Worm (Caenorhabditis elegans): ENCODE measurements around the gene cyp-25A2.

DNA sequence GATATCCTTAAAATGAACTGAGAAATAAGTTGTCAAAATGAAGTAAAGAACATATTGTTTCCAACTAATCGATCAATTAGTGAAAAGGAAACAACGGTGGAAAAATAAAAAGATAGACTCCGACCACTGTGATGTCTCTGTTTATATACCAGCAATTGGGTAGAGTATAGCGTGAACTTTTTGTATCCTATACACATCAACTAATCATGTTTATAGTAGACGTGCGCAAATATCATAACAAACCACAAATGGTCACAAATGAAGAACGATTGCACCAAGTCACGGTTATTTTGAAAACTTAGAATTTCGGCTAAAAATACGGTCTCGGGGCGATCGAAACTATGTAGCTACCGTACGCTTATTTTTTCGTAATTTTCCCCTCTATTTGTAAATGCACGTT, 4.6 kb downstream of the cyp-25A2 start, which contains the start of gene cyp-25A3:
- TF ChIP-seq C04F5.9 (tag; optimal IDR thresholded peaks at IDR 0.05) = no peak
- no peak for TF ChIP-seq efl-1 (optimal IDR thresholded peaks at IDR 0.05)
- no peak for TF ChIP-seq efl-1 (GFP tag; optimal IDR thresholded peaks at IDR 0.05 in 1 of 2)
- TF ChIP-seq ztf-4 (tag; optimal IDR thresholded peaks at IDR 0.05) = no peak
- TF ChIP-seq hpl-2 (GFP tag; optimal IDR thresholded peaks at IDR 0.05) = no peak
- TF ChIP-seq lin-13 (GFP tag; optimal IDR thresholded peaks at IDR 0.05) = no peak
- TF ChIP-seq pax-3 (tag; optimal IDR thresholded peaks at IDR 0.05) = no peak
